Fruit fly (Drosophila melanogaster): Measurements from ENCODE around the gene Ranbp21.

Ranbp21 gene

DNA sequence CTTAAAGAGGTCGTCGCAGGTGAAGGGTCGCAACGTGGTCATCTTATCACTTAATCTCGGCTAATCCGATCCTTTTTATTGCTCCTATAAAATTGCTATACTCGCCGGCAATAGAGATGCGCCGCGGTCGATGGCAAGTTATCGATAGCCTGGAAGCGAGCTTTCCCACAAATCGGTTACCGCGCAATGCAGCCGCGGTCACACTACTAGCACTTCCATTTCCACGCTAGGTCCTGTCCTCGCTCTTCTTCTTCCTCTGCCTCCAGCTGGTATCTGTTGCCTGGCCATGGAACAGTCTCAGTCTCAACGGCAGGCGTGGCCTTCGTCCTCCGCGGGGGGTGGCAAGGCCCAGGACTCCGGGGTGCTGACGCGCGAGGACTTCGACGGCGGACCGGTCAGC, 29.1 kb downstream of the Ranbp21 start, which contains the start of the genes Naa20A and MKP-4:
Naa20A (minus strand) TSS at position 151 of the 400 bp plus-strand sequence.
MKP-4 (plus strand) TSS at position 191 of the 400 bp plus-strand sequence.
- TF ChIP-seq Hr96 (GFP tag; optimal IDR thresholded peaks at IDR 0.05) (no peak), Mnt (GFP tag; optimal IDR thresholded peaks at IDR 0.05) (peak; percentile 39)

DNA sequence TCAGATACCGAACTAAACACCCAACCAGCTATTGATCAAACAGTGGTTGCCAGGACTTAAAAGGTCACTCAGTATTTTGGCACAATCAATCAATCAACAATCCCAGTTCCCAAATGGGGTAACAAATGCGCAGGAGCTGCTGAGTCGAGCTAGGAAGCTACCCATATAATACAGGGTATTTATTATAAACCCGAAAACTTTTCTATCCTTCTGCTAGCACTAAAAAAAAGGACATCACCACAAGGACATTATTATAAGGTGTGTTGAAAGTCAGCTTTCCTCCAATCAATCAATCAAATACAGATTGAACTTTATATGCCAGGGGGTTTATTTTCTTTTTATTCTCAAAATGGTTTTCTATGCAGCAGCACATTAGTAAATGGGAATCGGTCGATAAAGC, 30.9 kb downstream of the Ranbp21 start, which contains the start of gene CG14221:
CG14221 (minus strand) TSS at position 101 of the 400 bp plus-strand sequence.
- no peak for TF ChIP-seq Mnt (GFP tag; optimal IDR thresholded peaks at IDR 0.05)

DNA sequence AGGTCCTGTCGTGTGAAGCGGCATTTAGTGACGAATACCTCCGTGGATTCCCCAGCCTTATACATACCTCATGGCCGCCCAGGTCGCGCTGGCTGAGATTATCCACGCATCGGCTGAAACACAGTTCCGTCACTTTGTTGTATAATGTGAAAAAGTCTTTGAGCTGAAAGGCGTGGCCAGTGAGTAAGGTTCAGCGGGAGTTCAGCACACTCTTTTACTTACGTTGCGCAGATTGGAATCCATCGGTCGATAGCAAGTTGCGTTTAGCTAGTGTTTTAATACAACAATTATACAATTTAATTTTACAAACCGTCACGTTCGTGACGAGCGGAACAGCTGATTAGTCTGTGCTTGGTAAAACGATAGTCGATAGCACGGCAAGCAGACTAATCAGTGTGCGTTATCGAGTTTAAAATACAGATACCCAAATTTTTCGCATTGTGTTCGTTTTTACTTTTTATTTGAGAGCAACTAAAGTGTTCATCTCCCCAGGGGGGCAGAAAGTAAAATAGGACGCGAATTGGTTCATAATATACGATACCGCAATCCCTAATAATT, 33.8 kb downstream of the Ranbp21 start, which contains the start of the genes Pstk and Tim9b:
Pstk (minus strand) TSS at position 355 of the 558 bp plus-strand sequence.
Tim9b (minus strand) TSS at position 355 of the 558 bp plus-strand sequence.
- TF ChIP-seq CG33017 (tag; optimal IDR thresholded peaks at IDR 0.05) (no peak), bab1 (GFP tag; optimal IDR thresholded peaks at IDR 0.05) (peak; percentile 15)

DNA sequence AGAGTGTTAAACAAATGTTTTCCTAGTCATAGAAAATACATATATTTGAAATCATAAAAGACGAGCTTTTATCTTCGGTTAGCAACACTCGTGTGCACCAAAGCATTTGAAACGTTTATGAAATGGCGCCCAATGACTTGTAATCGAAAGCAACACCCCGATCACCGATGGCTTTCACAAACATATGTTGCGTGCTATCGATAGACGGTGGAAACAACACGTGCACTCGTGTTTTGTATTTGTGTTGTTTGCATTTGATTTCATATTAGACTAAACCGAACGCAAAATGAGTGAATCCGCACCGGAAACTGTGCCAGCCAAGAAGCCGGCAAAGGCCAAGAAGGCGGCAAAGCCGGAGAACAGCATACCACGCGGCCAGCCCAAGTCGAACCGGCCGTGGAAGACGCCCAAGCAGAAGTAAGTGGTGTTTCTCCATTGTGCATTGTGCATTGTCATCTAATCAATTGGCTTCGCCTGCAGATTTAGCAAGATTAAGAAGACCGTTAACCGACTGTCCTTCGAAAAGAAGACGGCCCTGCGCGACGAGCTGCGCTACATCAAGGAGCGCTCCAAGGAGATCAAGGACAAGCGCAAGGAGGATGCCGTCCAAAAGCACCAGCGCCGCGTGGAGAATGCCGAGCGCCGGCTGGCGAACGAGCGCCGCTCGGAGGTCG, 35.9 kb downstream of the Ranbp21 start, which contains the start of gene CG14210:
CG14210 (plus strand) TSS at position 207 of the 674 bp plus-strand sequence.
- peak; percentile 1 for TF ChIP-seq CG11617 (GFP tag; optimal IDR thresholded peaks at IDR 0.05)
- TF ChIP-seq Mnt (GFP tag; optimal IDR thresholded peaks at IDR 0.05): peak; percentile 97
- no peak for TF ChIP-seq CG5204 (GFP tag; optimal IDR thresholded peaks at IDR 0.05)
- no peak for TF ChIP-seq CG14711 (tag; optimal IDR thresholded peaks at IDR 0.05)
- TF ChIP-seq bab1 (GFP tag; optimal IDR thresholded peaks at IDR 0.05): peak; percentile 65
- TF ChIP-seq toe (GFP tag; optimal IDR thresholded peaks at IDR 0.05): no peak
- peak; percentile 73 to 89 for TF ChIP-seq cnc (optimal IDR thresholded peaks at IDR 0.05)

DNA sequence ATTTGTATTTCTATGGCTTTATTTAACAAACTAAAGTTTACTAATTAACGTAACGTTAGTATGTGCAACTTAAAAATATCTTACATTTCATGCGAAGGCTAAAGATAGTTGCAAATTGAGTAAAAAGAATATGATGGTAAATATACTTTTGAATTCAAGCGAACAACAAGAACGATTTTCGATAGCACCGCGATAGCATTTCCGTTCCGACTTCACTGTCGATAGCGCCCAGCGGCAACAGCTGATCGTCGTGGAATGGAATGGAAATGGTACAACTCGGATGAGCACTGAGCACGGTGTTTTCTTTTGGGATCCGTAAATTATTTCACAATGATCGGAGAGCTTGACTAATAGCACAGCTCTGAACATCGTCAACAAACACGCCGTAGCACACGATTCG, 38.6 kb downstream of the Ranbp21 start:
- TF ChIP-seq CG12768 (GFP tag; optimal IDR thresholded peaks at IDR 0.05): no peak
- no peak for TF ChIP-seq CG7045 (GFP tag; optimal IDR thresholded peaks at IDR 0.05)
- no peak for TF ChIP-seq toe (GFP tag; optimal IDR thresholded peaks at IDR 0.05)
- peak; percentile 38 for TF ChIP-seq CG14711 (tag; optimal IDR thresholded peaks at IDR 0.05)
- peak; percentile 81 for TF ChIP-seq CG7101 (tag; optimal IDR thresholded peaks at IDR 0.05)
- no peak for TF ChIP-seq ovo (GFP tag; optimal IDR thresholded peaks at IDR 0.05)
- TF ChIP-seq tj (GFP tag; optimal IDR thresholded peaks at IDR 0.05): peak; percentile 32
- peak; percentile 82 for TF ChIP-seq bab1 (GFP tag; optimal IDR thresholded peaks at IDR 0.05)
- peak; percentile 71 for TF ChIP-seq CG11617 (GFP tag; optimal IDR thresholded peaks at IDR 0.05)
- TF ChIP-seq Crg-1 (GFP tag; optimal IDR thresholded peaks at IDR 0.05): peak; percentile 46
- no peak for TF ChIP-seq CG33017 (tag; optimal IDR thresholded peaks at IDR 0.05)
- peak; percentile 68 for TF ChIP-seq Mnt (GFP tag; optimal IDR thresholded peaks at IDR 0.05)
- peak; percentile 39 for TF ChIP-seq pad (GFP tag; optimal IDR thresholded peaks at IDR 0.05)
- no peak for TF ChIP-seq cnc (optimal IDR thresholded peaks at IDR 0.05)

DNA sequence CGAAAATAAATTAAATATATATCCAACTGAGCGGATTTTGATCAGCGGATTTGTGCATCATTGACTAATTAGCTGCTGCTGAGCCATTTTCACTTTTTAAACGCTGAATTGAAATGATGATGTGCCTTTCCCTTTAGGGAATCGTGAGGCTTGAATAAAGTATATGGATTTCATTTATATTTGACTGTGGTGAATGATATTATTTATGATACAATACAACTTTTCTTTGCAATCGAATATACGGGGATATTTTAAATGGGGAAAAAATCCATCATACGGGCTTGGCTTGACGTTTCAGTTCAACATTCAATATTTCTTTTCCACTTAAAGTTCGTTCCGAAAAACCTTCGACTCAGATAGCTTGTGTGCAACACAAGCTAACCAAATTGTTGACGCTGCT, 40.8 kb downstream of the Ranbp21 start, which contains the start of the genes Shawn and Tyler:
Shawn (plus strand) TSS at position 301 of the 400 bp plus-strand sequence.
Tyler (plus strand) TSS at position 301 of the 400 bp plus-strand sequence.
- TF ChIP-seq CG33017 (tag; optimal IDR thresholded peaks at IDR 0.05) (no peak), CG11617 (GFP tag; optimal IDR thresholded peaks at IDR 0.05) (no peak), ovo (GFP tag; optimal IDR thresholded peaks at IDR 0.05) (no peak), CG12768 (GFP tag; optimal IDR thresholded peaks at IDR 0.05) (no peak), Crg-1 (GFP tag; optimal IDR thresholded peaks at IDR 0.05) (no peak), CG7101 (tag; optimal IDR thresholded peaks at IDR 0.05) (no peak), CG5204 (GFP tag; optimal IDR thresholded peaks at IDR 0.05) (no peak), Mnt (GFP tag; optimal IDR thresholded peaks at IDR 0.05) (no peak), tj (GFP tag; optimal IDR thresholded peaks at IDR 0.05) (no peak), kay (GFP tag; ENCODE audit: borderline replicate concordance) (no peak), cnc (optimal IDR thresholded peaks at IDR 0.05) (no peak)

DNA sequence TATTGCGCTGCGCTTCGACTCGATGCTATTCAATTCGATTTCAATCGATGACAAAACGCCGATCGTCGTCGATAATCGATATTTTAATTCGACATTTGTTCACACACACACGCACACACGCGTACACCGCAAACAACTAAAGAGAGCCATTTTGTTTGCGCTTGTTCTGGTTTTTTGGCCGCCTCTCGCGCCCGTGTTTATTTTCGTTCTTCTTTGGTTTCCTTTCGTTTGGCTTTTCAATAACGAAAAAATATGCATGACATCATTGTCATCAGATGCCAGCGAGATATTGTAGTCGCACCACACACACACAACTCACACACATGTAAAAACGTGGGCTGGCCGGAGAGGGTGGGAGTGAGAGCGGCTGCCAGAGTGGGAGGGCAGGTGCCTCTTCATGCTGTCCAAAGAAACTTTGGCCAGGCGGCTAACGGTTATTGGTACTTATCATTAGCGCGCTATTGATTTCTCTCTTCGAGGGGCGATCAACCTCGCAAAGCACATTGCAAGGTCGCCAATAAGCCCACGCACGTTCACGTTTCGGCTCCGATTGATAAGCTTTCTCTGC, 43.9 kb downstream of the Ranbp21 start:
- TF ChIP-seq CG7045 (GFP tag; optimal IDR thresholded peaks at IDR 0.05): no peak
- no peak for TF ChIP-seq cic (GFP tag; optimal IDR thresholded peaks at IDR 0.05)
- no peak for TF ChIP-seq CG1620 (GFP tag; optimal IDR thresholded peaks at IDR 0.05)
- TF ChIP-seq pad (GFP tag; optimal IDR thresholded peaks at IDR 0.05): peak; percentile 41
- TF ChIP-seq Mnt (GFP tag; optimal IDR thresholded peaks at IDR 0.05): peak; percentile 61
- TF ChIP-seq tj (GFP tag; optimal IDR thresholded peaks at IDR 0.05): no peak

DNA sequence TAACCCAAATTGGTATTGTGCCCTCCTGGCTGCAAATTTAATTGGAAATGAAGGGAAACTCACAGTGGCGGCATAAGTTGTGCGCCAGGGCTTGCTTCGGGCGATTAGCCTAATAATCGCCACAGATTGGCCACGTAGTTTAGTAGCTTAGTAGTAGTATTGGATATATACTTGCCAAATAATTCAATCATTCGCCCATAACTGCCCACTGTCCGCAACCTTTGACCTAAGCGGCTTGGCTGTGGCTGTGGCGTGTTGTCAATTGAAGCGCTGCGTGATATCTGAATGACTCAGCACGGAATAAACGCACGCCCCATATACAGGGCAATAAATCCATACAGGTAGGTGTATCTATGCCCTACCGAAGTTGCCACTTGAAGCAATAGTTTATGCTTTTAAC, 45.1 kb downstream of the Ranbp21 start:
- TF ChIP-seq CG14711 (tag; optimal IDR thresholded peaks at IDR 0.05) (no peak), cnc (optimal IDR thresholded peaks at IDR 0.05) (peak in 1 of 2 experiments; percentile 44)
